Worm (Caenorhabditis elegans): ENCODE results near the gene F16G10.9.

The F16G10.9 gene

DNA sequence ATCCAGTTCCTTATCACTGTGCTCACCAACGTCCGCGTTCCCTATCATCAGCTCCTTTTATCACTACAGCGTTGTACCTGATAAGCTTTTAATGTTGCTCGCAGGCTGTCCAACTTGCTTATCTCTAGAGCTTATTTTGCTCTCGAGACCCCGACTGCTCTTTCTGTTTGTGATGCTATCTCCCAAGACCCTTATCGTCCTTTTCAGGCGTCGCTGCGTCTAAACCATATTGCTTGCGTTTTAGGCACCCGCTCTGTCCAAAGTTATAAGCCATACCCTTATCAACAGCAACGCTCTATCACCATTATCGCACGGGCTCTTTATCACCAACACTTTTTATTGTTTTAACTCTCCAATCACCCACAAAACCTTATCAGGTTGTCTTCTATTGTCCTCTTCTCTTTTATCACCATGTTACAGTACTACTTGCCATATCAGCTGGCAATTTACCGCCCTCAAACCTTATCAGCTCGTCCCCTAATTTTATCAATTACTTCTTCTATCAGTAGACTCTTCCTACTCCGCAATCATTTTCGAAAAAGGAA is 6.9 kb downstream of the F16G10.9 start:
- TF ChIP-seq sup-37 (GFP tag; optimal IDR thresholded peaks at IDR 0.05) (no peak), nhr-19 (GFP tag; conservative IDR thresholded peaks at IDR 0.05) (peak; percentile 19; the same call in 1 of the 2 replicates), hpl-2 (GFP tag; optimal IDR thresholded peaks at IDR 0.05) (peak; percentile 34), lin-35 (GFP tag; optimal IDR thresholded peaks at IDR 0.05) (peak in 1 of 2 experiments; percentile 60), egl-13 (tag; optimal IDR thresholded peaks at IDR 0.05) (peak; percentile 94), tbx-2 (tag; optimal IDR thresholded peaks at IDR 0.05) (peak; percentile 19), lsy-2 (tag; optimal IDR thresholded peaks at IDR 0.05) (peak; percentile 46 to 85), nhr-90 (tag; optimal IDR thresholded peaks at IDR 0.05; ENCODE audit: poor library complexity) (peak; percentile 59), egl-27 (tag; optimal IDR thresholded peaks at IDR 0.05) (peak in 1 of 2 experiments; percentile 69), nhr-71 (tag; optimal IDR thresholded peaks at IDR 0.05) (peak; percentile 65), lin-14 (GFP tag; optimal IDR thresholded peaks at IDR 0.05) (peak; percentile 33), tlp-1 (tag; optimal IDR thresholded peaks at IDR 0.05) (peak; percentile 60), pax-3 (tag; optimal IDR thresholded peaks at IDR 0.05) (peak; percentile 90), nhr-20 (tag; optimal IDR thresholded peaks at IDR 0.05) (peak; percentile 58), nhr-12 (tag; optimal IDR thresholded peaks at IDR 0.05) (no peak), mdl-1 (tag; optimal IDR thresholded peaks at IDR 0.05) (peak in 1 of 2 experiments; percentile 8), efl-1 (optimal IDR thresholded peaks at IDR 0.05) (no peak), efl-1 (GFP tag; optimal IDR thresholded peaks at IDR 0.05 in 1 of 2) (peak in 1 of 2 experiments; percentile 80), elt-2 (tag; optimal IDR thresholded peaks at IDR 0.05) (peak; percentile 100), jun-1 (tag; optimal IDR thresholded peaks at IDR 0.05) (peak; percentile 92), snpc-4 (tag; optimal IDR thresholded peaks at IDR 0.05) (no peak), sptf-1 (tag; optimal IDR thresholded peaks at IDR 0.05) (no peak), grh-1 (GFP tag; IDR thresholded peaks at IDR 0.05) (no peak), pqm-1 (tag; optimal IDR thresholded peaks at IDR 0.05) (peak; percentile 96)

DNA sequence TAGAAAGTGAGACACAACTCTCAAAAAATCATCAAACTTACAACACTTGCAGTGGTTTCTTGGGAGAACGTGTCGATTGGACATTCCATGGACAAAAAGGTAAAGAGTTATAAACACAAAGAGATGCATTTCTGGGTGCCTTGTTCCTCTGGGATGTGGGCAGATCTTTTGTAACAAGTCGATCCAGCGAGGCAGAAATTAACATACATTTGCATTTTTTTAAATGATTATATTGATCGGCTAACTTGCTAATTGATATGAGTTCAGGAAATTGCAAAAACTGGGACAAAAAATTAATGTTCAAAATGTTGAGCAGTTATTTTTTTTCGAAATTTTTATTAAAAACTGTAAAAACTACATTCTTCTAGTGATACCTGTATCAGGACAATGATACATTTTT is 7.6 kb downstream of the F16G10.9 start, which contains the start of gene F16G10.6:
TSS of gene F16G10.6 (minus strand) at position 101 of the 400 bp plus-strand sequence.
- TF ChIP-seq pqm-1 (tag; optimal IDR thresholded peaks at IDR 0.05) (no peak), ceh-88 (GFP tag; IDR thresholded peaks at IDR 0.05) (no peak), lin-39 (tag; optimal IDR thresholded peaks at IDR 0.05) (no peak), C34B4.2 (tag; optimal IDR thresholded peaks at IDR 0.05) (no peak), ceh-63 (GFP tag; optimal IDR thresholded peaks at IDR 0.05) (no peak), C16A3.4 (tag; optimal IDR thresholded peaks at IDR 0.05) (no peak), lir-3 (tag; optimal IDR thresholded peaks at IDR 0.05; ENCODE audit: poor library complexity) (no peak), aha-1 (tag; optimal IDR thresholded peaks at IDR 0.05) (no peak), fkh-8 (tag; optimal IDR thresholded peaks at IDR 0.05) (no peak), hlh-4 (tag; optimal IDR thresholded peaks at IDR 0.05) (no peak), efl-3 (GFP tag; optimal IDR thresholded peaks at IDR 0.05) (no peak), skn-1 (tag; optimal IDR thresholded peaks at IDR 0.05) (no peak), blmp-1 (tag; optimal IDR thresholded peaks at IDR 0.05) (no peak)

DNA sequence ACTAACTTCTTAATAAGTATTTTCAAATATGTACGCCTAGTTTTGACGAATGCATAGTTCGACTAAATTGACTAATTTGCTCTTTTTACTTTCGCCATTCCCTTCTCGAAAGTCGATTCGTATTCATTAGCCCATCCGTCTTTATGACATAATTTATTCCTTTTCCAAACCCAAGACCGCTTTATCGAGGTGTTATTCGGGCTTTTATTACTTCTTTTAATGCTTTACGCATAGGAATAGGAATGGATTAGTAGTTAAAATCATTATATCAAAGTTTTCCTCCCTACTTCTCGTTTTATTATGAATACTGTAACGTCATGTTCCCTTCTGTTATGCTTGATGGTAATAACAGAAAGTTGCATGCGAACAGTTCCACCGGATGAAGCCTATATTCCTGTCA is 10.4 kb downstream of the F16G10.9 start, which contains the start of gene F16G10.2:
TSS of gene F16G10.2 (plus strand) at position 301 of the 400 bp plus-strand sequence.
- no peak for TF ChIP-seq C34B4.2 (tag; optimal IDR thresholded peaks at IDR 0.05)
- TF ChIP-seq nhr-84 (tag; optimal IDR thresholded peaks at IDR 0.05): no peak

DNA sequence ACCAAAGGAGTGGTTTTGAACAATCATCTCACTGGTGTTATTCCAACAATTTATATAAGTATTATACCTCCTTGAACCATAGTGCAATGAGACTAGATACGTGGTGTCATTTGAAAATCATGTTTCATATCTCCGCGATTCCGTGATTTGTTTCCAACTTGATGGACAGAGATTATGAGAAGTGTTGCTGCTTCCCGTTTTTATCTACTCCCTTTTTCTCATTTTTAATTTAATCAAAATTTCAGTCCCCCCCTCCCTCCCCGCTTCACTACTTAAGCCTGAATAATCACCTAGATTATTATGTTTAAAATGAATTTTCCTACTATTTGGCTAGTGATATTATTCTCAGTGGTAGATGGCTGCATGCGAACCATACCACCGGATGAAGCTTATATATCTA is 13.3 kb downstream of the F16G10.9 start, which contains the start of gene F16G10.3:
TSS of gene F16G10.3 (plus strand) at position 301 of the 400 bp plus-strand sequence.
- TF ChIP-seq ceh-82 (tag; optimal IDR thresholded peaks at IDR 0.05) (no peak), efl-1 (optimal IDR thresholded peaks at IDR 0.05) (no peak), efl-1 (GFP tag; optimal IDR thresholded peaks at IDR 0.05 in 1 of 2) (peak in 1 of 2 experiments; percentile 27)

Data from whole organism, L1 larva.